Worm (Caenorhabditis elegans) whole organism, late embryonic: ENCODE results near the gene ZK930.7.
A peak's percentile ranks its signal among the peaks of the same experiment; 100 is the strongest.

Source experiments
- C38D4.7 ChIP-seq: fragments of 200-800 bp; sonication (Bioruptor generic); optimal IDR thresholded peaks from 2 replicates; lab custom pipeline; 2018; ENCODE audit warnings: mild to moderate bottlenecking, missing genetic modification characterization, moderate library complexity, missing compliant biosample characterization
- F13H6.1 ChIP-seq: sonication (generic microtip); optimal IDR thresholded peaks from 2 replicates; lab custom pipeline; 2016; ENCODE audit warnings: missing genetic modification characterization, missing compliant biosample characterization
- ama-1 ChIP-seq: fragments of 150-350 bp; optimal IDR thresholded peaks from 2 replicates; lab custom pipeline; 2014
- ceh-22 ChIP-seq: sonication (generic microtip); optimal IDR thresholded peaks from 2 replicates; lab custom pipeline; 2017; ENCODE audit warnings: missing biosample characterization, missing genetic modification characterization
- ceh-24 ChIP-seq: sonication (generic microtip); optimal IDR thresholded peaks from 2 replicates; lab custom pipeline; 2016; ENCODE audit warnings: mild to moderate bottlenecking, missing genetic modification characterization, missing compliant biosample characterization
- ceh-30 ChIP-seq: fragments of 150-350 bp; optimal IDR thresholded peaks from 2 replicates; lab custom pipeline; 2014; ENCODE audit warnings: missing biosample characterization, missing genetic modification characterization
- ceh-34 ChIP-seq: sonication (generic microtip); optimal IDR thresholded peaks from 2 replicates; lab custom pipeline; 2016; ENCODE audit warnings: mild to moderate bottlenecking, missing genetic modification characterization, missing compliant biosample characterization
- che-1 ChIP-seq: sonication (generic microtip); optimal IDR thresholded peaks from 2 replicates; lab custom pipeline; 2016; ENCODE audit warnings: mild to moderate bottlenecking, missing genetic modification characterization, missing compliant biosample characterization
- elt-2 ChIP-seq: sonication (generic microtip); optimal IDR thresholded peaks from 2 replicates; lab custom pipeline; 2016; ENCODE audit warnings: missing genetic modification reagents, missing genetic modification characterization, missing compliant biosample characterization
- elt-4 ChIP-seq: sonication (generic microtip); optimal IDR thresholded peaks from 2 replicates; lab custom pipeline; 2016; ENCODE audit warnings: missing genetic modification characterization, missing compliant biosample characterization
- eyg-1 ChIP-seq: sonication (generic microtip); optimal IDR thresholded peaks from 2 replicates; lab custom pipeline; 2016; ENCODE audit warnings: missing genotype, missing genetic modification characterization, missing compliant biosample characterization
- fkh-10 ChIP-seq: fragments of 150-350 bp; optimal IDR thresholded peaks from 2 replicates; lab custom pipeline; 2014; ENCODE audit warnings: missing biosample characterization, missing genetic modification reagents, missing genetic modification characterization
- fkh-6 ChIP-seq: sonication (generic microtip); optimal IDR thresholded peaks from 2 replicates; lab custom pipeline; 2016; ENCODE audit warnings: missing genetic modification characterization, missing compliant biosample characterization
- gmeb-2 ChIP-seq: sonication (generic microtip); optimal IDR thresholded peaks from 2 replicates; lab custom pipeline; 2016; ENCODE audit warnings: missing genetic modification characterization, inconsistent platforms, missing compliant biosample characterization
- hlh-13 ChIP-seq: fragments of 200-800 bp; sonication (Bioruptor generic); optimal IDR thresholded peaks from 2 replicates; lab custom pipeline; 2018; ENCODE audit warnings: mild to moderate bottlenecking, missing genetic modification characterization, missing compliant biosample characterization
- hlh-15 ChIP-seq: sonication (generic microtip); optimal IDR thresholded peaks from 2 replicates; lab custom pipeline; 2016; ENCODE audit warnings: missing genetic modification characterization, missing compliant biosample characterization
- hlh-30 ChIP-seq: sonication (generic microtip); optimal IDR thresholded peaks from 2 replicates; lab custom pipeline; 2017; ENCODE audit warnings: antibody characterized with exemption, missing genetic modification characterization, missing compliant biosample characterization; ENCODE audit not compliant: insufficient read depth
- hlh-6 ChIP-seq: sonication (generic microtip); optimal IDR thresholded peaks from 2 replicates; lab custom pipeline; 2016; ENCODE audit warnings: missing genotype, missing genetic modification characterization, missing compliant biosample characterization
- lim-6 ChIP-seq: sonication (generic microtip); optimal IDR thresholded peaks from 2 replicates; lab custom pipeline; 2016; ENCODE audit warnings: missing genetic modification characterization, missing compliant biosample characterization
- lin-11 ChIP-seq: fragments of 200-800 bp; sonication (Bioruptor generic); optimal IDR thresholded peaks from 2 replicates; lab custom pipeline; 2018; ENCODE audit warnings: mild to moderate bottlenecking, missing genetic modification characterization, missing compliant biosample characterization
- madf-2 ChIP-seq: sonication (generic microtip); optimal IDR thresholded peaks from 2 replicates; lab custom pipeline; 2017; ENCODE audit warnings: missing genetic modification characterization, missing compliant biosample characterization
- nhr-232 ChIP-seq: sonication (generic microtip); optimal IDR thresholded peaks from 2 replicates; lab custom pipeline; 2016; ENCODE audit warnings: missing genetic modification characterization, missing compliant biosample characterization
- npax-4 ChIP-seq: sonication (generic microtip); optimal IDR thresholded peaks from 2 replicates; lab custom pipeline; 2016; ENCODE audit warnings: missing genetic modification characterization, missing compliant biosample characterization
- pat-9 ChIP-seq: fragments of 200-800 bp; sonication (Bioruptor generic); optimal IDR thresholded peaks from 2 replicates; lab custom pipeline; 2018; ENCODE audit warnings: mild to moderate bottlenecking, missing genetic modification characterization, moderate library complexity, missing compliant biosample characterization
- pqm-1 ChIP-seq: sonication (generic microtip); optimal IDR thresholded peaks from 2 replicates; lab custom pipeline; 2016; ENCODE audit warnings: missing genetic modification characterization, missing compliant biosample characterization
- pros-1 ChIP-seq: fragments of 150-350 bp; optimal IDR thresholded peaks from 2 replicates; lab custom pipeline; 2014; ENCODE audit warnings: missing biosample characterization, missing genetic modification reagents, missing genetic modification characterization
- ref-2 ChIP-seq: sonication (generic microtip); optimal IDR thresholded peaks from 2 replicates; lab custom pipeline; 2016; ENCODE audit warnings: missing genetic modification characterization, missing compliant biosample characterization
- syd-9 ChIP-seq: sonication (generic microtip); optimal IDR thresholded peaks from 2 replicates; lab custom pipeline; 2016; ENCODE audit warnings: mild to moderate bottlenecking, missing genetic modification characterization, moderate library complexity, missing compliant biosample characterization
- tbx-2 ChIP-seq: sonication (generic microtip); optimal IDR thresholded peaks from 2 replicates; lab custom pipeline; 2016; ENCODE audit warnings: missing genetic modification characterization, missing compliant biosample characterization
- tbx-7 ChIP-seq: sonication (generic microtip); optimal IDR thresholded peaks from 2 replicates; lab custom pipeline; 2016; ENCODE audit warnings: missing genotype, missing genetic modification characterization, missing compliant biosample characterization
- ttx-3 ChIP-seq: sonication (generic microtip); optimal IDR thresholded peaks from 2 replicates; lab custom pipeline; 2016; ENCODE audit warnings: missing genetic modification reagents, missing genetic modification characterization, missing compliant biosample characterization
- unc-42 ChIP-seq: sonication (generic microtip); optimal IDR thresholded peaks from 2 replicates; lab custom pipeline; 2016; ENCODE audit warnings: missing genotype, missing genetic modification characterization, missing compliant biosample characterization
- unc-55 ChIP-seq: sonication (generic microtip); optimal IDR thresholded peaks from 2 replicates; lab custom pipeline; 2017; ENCODE audit warnings: missing biosample characterization, missing genetic modification reagents, missing genetic modification characterization
- zip-5 ChIP-seq: sonication (generic microtip); optimal IDR thresholded peaks from 2 replicates; lab custom pipeline; 2016; ENCODE audit warnings: missing genetic modification characterization, missing compliant biosample characterization

ZK930.7 gene

ce11 chrII:11879784-11880183 is 34.6 kb upstream of the ZK930.7 start:
- TF ChIP-seq gmeb-2 (no peak), hlh-30 (tag; lab: Kevin White, UChicago) (no peak), tbx-7 (no peak), elt-4 (tag; lab: Kevin White, UChicago) (no peak), ama-1 (lab: Kevin White, UChicago) (no peak), hlh-6 (tag; lab: Kevin White, UChicago) (no peak), fkh-6 (no peak), ceh-34 (no peak), fkh-10 (GFP tag; lab: Kevin White, UChicago) (no peak), hlh-13 (no peak), pqm-1 (tag; lab: Kevin White, UChicago) (no peak), ceh-22 (tag; lab: Kevin White, UChicago) (no peak), C38D4.7 (GFP tag; lab: Kevin White, UChicago) (no peak), F13H6.1 (tag; lab: Kevin White, UChicago) (no peak), tbx-2 (tag; lab: Kevin White, UChicago) (no peak), pat-9 (no peak), zip-5 (tag; lab: Kevin White, UChicago) (no peak), nhr-232 (tag; lab: Kevin White, UChicago) (no peak), syd-9 (tag; lab: Kevin White, UChicago) (no peak)

- TF ChIP-seq npax-4 (tag; lab: Kevin White, UChicago) (no peak), elt-2 (peak; percentile 0), ceh-30 (tag; lab: Kevin White, UChicago) (no peak), unc-55 (GFP tag; lab: Kevin White, UChicago) (no peak), madf-2 (tag; lab: Kevin White, UChicago) (no peak)
- TF ChIP-seq, all 69 proteins: peak for 1
Measured at ce11 chrII:11880456-11881353, 33.7 kb upstream of the ZK930.7 start.

- TF ChIP-seq pros-1 (tag; lab: Kevin White, UChicago) (no peak), C38D4.7 (GFP tag; lab: Kevin White, UChicago) (no peak), lim-6 (tag; lab: Kevin White, UChicago) (no peak), hlh-15 (no peak), zip-5 (tag; lab: Kevin White, UChicago) (no peak), elt-4 (tag; lab: Kevin White, UChicago) (no peak), ceh-24 (no peak), unc-55 (GFP tag; lab: Kevin White, UChicago) (no peak), che-1 (tag; lab: Kevin White, UChicago) (no peak), F13H6.1 (tag; lab: Kevin White, UChicago) (no peak), ttx-3 (tag; lab: Kevin White, UChicago) (no peak), tbx-2 (tag; lab: Kevin White, UChicago) (no peak), lin-11 (tag; lab: Kevin White, UChicago) (no peak), pqm-1 (tag; lab: Kevin White, UChicago) (no peak), unc-42 (no peak), eyg-1 (tag; lab: Kevin White, UChicago) (no peak)
Measured at ce11 chrII:11883648-11884047, 30.8 kb upstream of the ZK930.7 start, which contains the start of gene ZK930.6. Gene ZK930.6 (plus strand): TSS chrII:11883948.

- no peak for TF ChIP-seq ref-2 (tag; lab: Kevin White, UChicago)
- peak; percentile 30 for TF ChIP-seq tbx-2 (tag; lab: Kevin White, UChicago)
Measured at ce11 chrII:11887724-11888123, 26.7 kb upstream of the ZK930.7 start.
